Fruit fly (Drosophila melanogaster) whole organism, embryonic: ENCODE data around the gene CG32625.

Source experiments
- Blimp-1 ChIP-seq: fragments of 200-800 bp; sonication (Bioruptor generic); optimal IDR thresholded peaks from 3 replicates; lab custom pipeline; 2018; ENCODE audit warnings: missing biosample characterization, missing genetic modification characterization, mild to moderate bottlenecking, moderate library complexity, missing genetic modification reagents
- CG10565 ChIP-seq: fragments of 200-800 bp; sonication (Bioruptor generic); optimal IDR thresholded peaks from 3 replicates; lab custom pipeline; 2016; ENCODE audit warnings: missing biosample characterization, mild to moderate bottlenecking, missing genetic modification characterization
- CG10654 ChIP-seq: fragments of 200-800 bp; sonication (Bioruptor generic); optimal IDR thresholded peaks from 2 replicates; lab custom pipeline; 2016; ENCODE audit warnings: missing biosample characterization, missing genetic modification characterization
- CG11695 ChIP-seq: fragments of 200-800 bp; sonication (Bioruptor generic); IDR thresholded peaks from 3 replicates; pipeline ENCODE4 v1.3.6; 2022; ENCODE audit warnings: missing biosample characterization, missing genetic modification characterization
- CG11696 ChIP-seq: fragments of 200-800 bp; sonication (Bioruptor generic); IDR thresholded peaks from 2 replicates; pipeline ENCODE4 v1.3.6; 2022; ENCODE audit warnings: missing biosample characterization, missing genetic modification characterization
- CG12391 ChIP-seq: fragments of 200-800 bp; sonication (Bioruptor generic); optimal IDR thresholded peaks from 3 replicates; lab custom pipeline; 2018; ENCODE audit warnings: missing biosample characterization, mild to moderate bottlenecking, missing genetic modification characterization, moderate library complexity
- CG12769 ChIP-seq: fragments of 200-800 bp; sonication (Bioruptor generic); optimal IDR thresholded peaks from 2 replicates; lab custom pipeline; 2019; ENCODE audit warnings: missing biosample characterization, mild to moderate bottlenecking, missing genetic modification characterization, moderate library complexity
- CG13287 ChIP-seq: fragments of 200-800 bp; sonication (Bioruptor generic); IDR thresholded peaks from 2 replicates; pipeline ENCODE4 v1.3.6; 2022; ENCODE audit warnings: missing biosample characterization, missing genetic modification characterization; ENCODE audit not compliant: partially characterized antibody
- CG13624 ChIP-seq: fragments of 200-800 bp; sonication (Bioruptor generic); optimal IDR thresholded peaks from 2 replicates; lab custom pipeline; 2016; ENCODE audit warnings: missing biosample characterization, missing genetic modification characterization
- CG13894 ChIP-seq: fragments of 200-800 bp; sonication (Bioruptor generic); optimal IDR thresholded peaks from 3 replicates; lab custom pipeline; 2018; ENCODE audit warnings: missing biosample characterization, mild to moderate bottlenecking, missing genetic modification characterization, moderate library complexity
- CG1602 ChIP-seq: fragments of 200-800 bp; sonication (Bioruptor generic); optimal IDR thresholded peaks from 3 replicates; lab custom pipeline; 2016; ENCODE audit warnings: missing biosample characterization, missing genetic modification characterization
- CG16815 ChIP-seq: fragments of 200-800 bp; sonication (Bioruptor generic); optimal IDR thresholded peaks from 3 replicates; lab custom pipeline; 2017; ENCODE audit warnings: missing biosample characterization, mild to moderate bottlenecking, missing genetic modification characterization
- CG16863 ChIP-seq: fragments of 200-800 bp; sonication (Bioruptor generic); optimal IDR thresholded peaks from 3 replicates; lab custom pipeline; 2016; ENCODE audit warnings: missing biosample characterization, missing genetic modification characterization
- CG18599 ChIP-seq: fragments of 200-800 bp; sonication (Bioruptor generic); optimal IDR thresholded peaks from 3 replicates; lab custom pipeline; 2017; ENCODE audit warnings: missing biosample characterization, missing genetic modification characterization, mild to moderate bottlenecking, moderate library complexity, missing genetic modification reagents
- CG30020 ChIP-seq: fragments of 200-800 bp; optimal IDR thresholded peaks from 2 replicates; lab custom pipeline; 2019; ENCODE audit warnings: missing biosample characterization, mild to moderate bottlenecking, missing genetic modification characterization, moderate library complexity
- CG4360 ChIP-seq: fragments of 200-800 bp; sonication (Bioruptor generic); IDR thresholded peaks from 2 replicates; pipeline ENCODE4 v1.3.6; 2022; ENCODE audit warnings: missing biosample characterization, missing genetic modification characterization
- CG6854 ChIP-seq: fragments of 200-800 bp; sonication (Bioruptor generic); optimal IDR thresholded peaks from 3 replicates; lab custom pipeline; 2017; ENCODE audit warnings: missing biosample characterization, mild to moderate bottlenecking, missing genetic modification characterization
- CG9932 ChIP-seq: fragments of 200-800 bp; sonication (Bioruptor generic); IDR thresholded peaks from 2 replicates; pipeline ENCODE4 v1.3.6; 2022; ENCODE audit warnings: missing biosample characterization, missing genetic modification characterization
- E2f1 ChIP-seq: fragments of 200-800 bp; sonication (Bioruptor generic); IDR thresholded peaks from 2 replicates; pipeline ENCODE4 v1.3.6; 2022; ENCODE audit warnings: missing biosample characterization, missing genetic modification characterization
- Eip74EF ChIP-seq, 2 experiments: fragments of 200-800 bp in 1 of 2; fragments of >200 bp in 1 of 2; sonication (Bioruptor generic) in 1 of 2; optimal IDR thresholded peaks; 2 replicates each; lab custom pipeline; 2017 to 2019; ENCODE audit warnings: missing biosample characterization in 2 of 2, missing genetic modification characterization in 2 of 2, mild to moderate bottlenecking in 1 of 2, moderate library complexity in 1 of 2
- Ets65A ChIP-seq: fragments of 200-800 bp; sonication (Bioruptor generic); peaks from one replicate; lab custom pipeline; 2016; ENCODE audit warnings: missing biosample characterization, missing genetic modification characterization
- Gug ChIP-seq: fragments of 200-800 bp; sonication (Bioruptor generic); IDR thresholded peaks from 4 replicates; pipeline ENCODE4 v1.3.6; 2022; ENCODE audit warnings: missing biosample characterization, missing genetic modification characterization
- Med ChIP-seq: fragments of 200-800 bp; sonication (Bioruptor generic); peaks from one replicate; lab custom pipeline; 2016; ENCODE audit warnings: missing biosample characterization, missing genetic modification characterization, mild to moderate bottlenecking, inconsistent platforms, moderate library complexity
- Oli ChIP-seq: fragments of 200-800 bp; sonication (Bioruptor generic); optimal IDR thresholded peaks from 2 replicates; lab custom pipeline; 2018; ENCODE audit warnings: missing biosample characterization, mild to moderate bottlenecking, missing genetic modification characterization, moderate library complexity
- Scr ChIP-seq: fragments of 200-800 bp; sonication (Bioruptor generic); IDR thresholded peaks from 2 replicates; pipeline ENCODE4 v1.3.6; 2022; ENCODE audit warnings: missing biosample characterization, missing genetic modification characterization; ENCODE audit not compliant: partially characterized antibody
- al ChIP-seq: fragments of 200-800 bp; sonication (Bioruptor generic); IDR thresholded peaks from 2 replicates; pipeline ENCODE4 v1.3.6; 2022; ENCODE audit warnings: missing biosample characterization, missing genetic modification characterization
- bigmax ChIP-seq: fragments of 200-800 bp; sonication (Bioruptor generic); optimal IDR thresholded peaks from 2 replicates; lab custom pipeline; 2018; ENCODE audit warnings: missing biosample characterization, mild to moderate bottlenecking, missing genetic modification characterization
- bsh ChIP-seq, 2 experiments: fragments of 200-800 bp; sonication (Bioruptor generic); optimal IDR thresholded peaks; 2 replicates each; lab custom pipeline; 2017 to 2018; ENCODE audit warnings: mild to moderate bottlenecking in 2 of 2, missing biosample characterization in 2 of 2, missing genetic modification characterization in 2 of 2, moderate library complexity in 1 of 2
- chinmo ChIP-seq: fragments of 200-800 bp; sonication (Bioruptor generic); IDR thresholded peaks from 4 replicates; pipeline ENCODE4 v1.3.6; 2022; ENCODE audit warnings: missing biosample characterization, missing genetic modification characterization; ENCODE audit not compliant: partially characterized antibody
- crol ChIP-seq: fragments of 200-800 bp; sonication (Bioruptor generic); IDR thresholded peaks from 2 replicates; pipeline ENCODE4 v1.3.6; 2022; ENCODE audit warnings: missing biosample characterization, missing genetic modification characterization
- fd102C ChIP-seq: fragments of 200-800 bp; sonication (Bioruptor generic); optimal IDR thresholded peaks from 2 replicates; lab custom pipeline; 2018; ENCODE audit warnings: missing biosample characterization, mild to moderate bottlenecking, missing genetic modification characterization, moderate library complexity
- luna ChIP-seq: fragments of 200-800 bp; sonication (Bioruptor generic); optimal IDR thresholded peaks from 2 replicates; lab custom pipeline; 2016; ENCODE audit warnings: missing biosample characterization, missing genetic modification characterization
- nerfin-1 ChIP-seq: fragments of 200-800 bp; sonication (Bioruptor generic); optimal IDR thresholded peaks from 3 replicates; lab custom pipeline; 2019; ENCODE audit warnings: missing biosample characterization, mild to moderate bottlenecking, missing genetic modification characterization, moderate library complexity
- oc ChIP-seq: fragments of 200-800 bp; sonication (Bioruptor generic); optimal IDR thresholded peaks from 2 replicates; lab custom pipeline; 2018; ENCODE audit warnings: missing biosample characterization, mild to moderate bottlenecking, missing genetic modification characterization, moderate library complexity
- p53 ChIP-seq: fragments of 200-800 bp; sonication (Bioruptor generic); optimal IDR thresholded peaks from 2 replicates; lab custom pipeline; 2016; ENCODE audit warnings: missing biosample characterization, missing genetic modification characterization
- pros ChIP-seq: fragments of 200-800 bp; sonication (Bioruptor generic); optimal IDR thresholded peaks from 3 replicates; lab custom pipeline; 2019; ENCODE audit warnings: missing biosample characterization, mild to moderate bottlenecking, missing genetic modification characterization, moderate library complexity
- psq ChIP-seq: fragments of 200-800 bp; sonication (Bioruptor generic); optimal IDR thresholded peaks from 2 replicates; lab custom pipeline; 2017; ENCODE audit warnings: missing biosample characterization, missing genetic modification characterization
- row ChIP-seq: fragments of 200-800 bp; sonication (Bioruptor generic); IDR thresholded peaks from 3 replicates; pipeline ENCODE4 v1.3.6; 2022; ENCODE audit warnings: missing biosample characterization, missing genetic modification characterization
- scrt ChIP-seq: fragments of 200-800 bp; sonication (Bioruptor generic); optimal IDR thresholded peaks from 2 replicates; lab custom pipeline; 2018; ENCODE audit warnings: missing biosample characterization, mild to moderate bottlenecking, missing genetic modification characterization, moderate library complexity
- sd ChIP-seq: fragments of 200-800 bp; sonication (Bioruptor generic); optimal IDR thresholded peaks from 3 replicates; lab custom pipeline; 2018; ENCODE audit warnings: missing biosample characterization, mild to moderate bottlenecking, missing genetic modification characterization, moderate library complexity
- sens ChIP-seq: fragments of 200-800 bp; sonication (Bioruptor generic); peaks from one replicate; lab custom pipeline; 2016; ENCODE audit warnings: missing biosample characterization, missing genetic modification characterization
- sqz ChIP-seq: fragments of 200-800 bp; sonication (Bioruptor generic); optimal IDR thresholded peaks from 3 replicates; lab custom pipeline; 2018; ENCODE audit warnings: missing biosample characterization, mild to moderate bottlenecking, missing genetic modification characterization
- ttk ChIP-seq: fragments of 200-800 bp; sonication (Bioruptor generic); IDR thresholded peaks from 2 replicates; pipeline ENCODE4 v2.1.2; 2022; ENCODE audit warnings: missing biosample characterization, missing genetic modification characterization
- zfh2 ChIP-seq: fragments of 200-800 bp; sonication (Bioruptor generic); optimal IDR thresholded peaks from 2 replicates; lab custom pipeline; 2016; ENCODE audit warnings: missing biosample characterization, missing genetic modification characterization

CG32625 gene

DNA sequence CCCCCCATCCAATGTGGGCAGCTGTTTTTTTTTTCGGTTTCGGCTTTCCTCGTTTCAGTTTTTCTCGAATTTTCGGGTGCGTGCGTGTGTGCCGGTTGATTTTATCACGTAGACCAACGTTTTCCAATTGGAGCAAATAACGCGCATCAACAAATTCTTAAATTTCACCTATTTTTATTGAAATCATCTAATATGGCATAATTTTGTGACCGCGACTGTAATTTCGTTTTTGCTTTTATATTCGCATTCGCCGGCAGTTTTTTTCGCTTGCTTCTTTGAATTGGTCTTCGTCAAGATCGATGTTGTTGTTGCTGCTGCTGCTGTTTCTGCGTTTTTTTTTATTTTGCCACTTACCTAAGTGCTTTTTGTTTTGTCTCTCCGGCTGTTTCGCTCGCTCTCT, 2.1 kb downstream of the CG32625 start (continued):
- TF ChIP-seq zfh2 (GFP tag; lab: Kevin White, UChicago) (no peak), Gug (GFP tag; lab: Robert Waterston, UW) (no peak)

- TF ChIP-seq p53 (GFP tag; lab: Kevin White, UChicago), result no peak
- no peak for TF ChIP-seq CG16863 (GFP tag; lab: Kevin White, UChicago)
- TF ChIP-seq sens (GFP tag; lab: Kevin White, UChicago), result peak; percentile 5
- TF ChIP-seq CG30020 (tag; lab: Kevin White, UChicago), result no peak
- no peak for TF ChIP-seq CG10654
- no peak for TF ChIP-seq Blimp-1
- TF ChIP-seq al (GFP tag; lab: Robert Waterston, UW), result no peak
- TF ChIP-seq Ets65A, result no peak
- peak; percentile 1 for TF ChIP-seq CG13624 (GFP tag; lab: Kevin White, UChicago)
Observed at dm6 chrX:13753775-13754174, 2.9 kb downstream of the CG32625 start.

DNA sequence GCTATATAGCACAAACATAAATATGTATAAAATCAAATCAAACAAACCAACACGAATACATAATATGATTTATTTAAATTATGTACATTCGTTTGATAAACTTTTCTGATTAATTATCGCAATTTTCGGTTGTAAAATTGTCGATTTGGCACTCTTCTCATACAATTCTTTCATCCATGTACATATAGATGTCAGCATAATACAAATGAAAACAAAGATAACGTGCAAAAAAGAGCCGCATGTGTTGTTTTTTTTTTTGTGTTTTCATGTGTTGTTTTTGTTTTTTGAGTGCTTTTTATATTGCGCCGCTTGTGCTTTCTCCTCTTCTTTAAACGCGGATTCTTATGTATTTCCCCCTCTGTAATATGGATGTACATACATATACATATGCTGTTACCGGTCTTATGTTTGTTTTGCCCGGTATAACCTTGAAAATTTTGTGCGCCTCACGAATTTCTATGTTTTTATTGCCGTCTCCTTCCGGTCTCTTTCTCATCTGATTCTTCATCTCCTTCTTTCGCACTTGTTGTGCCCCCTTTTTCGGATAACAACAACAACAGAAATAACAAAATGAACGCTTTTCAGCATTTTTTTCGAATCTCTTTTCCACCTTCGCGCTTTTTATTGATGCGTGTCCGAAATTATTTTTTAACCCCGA, 3.4 kb downstream of the CG32625 start:
- TF ChIP-seq pros (GFP tag; lab: Kevin White, UChicago) (peak; percentile 47), CG4360 (GFP tag; lab: Robert Waterston, UW) (peak; percentile 78), CG10565 (GFP tag; lab: Kevin White, UChicago) (no peak), CG13894 (peak; percentile 16), sqz (GFP tag; lab: Kevin White, UChicago) (peak; percentile 45), bigmax (GFP tag; lab: Kevin White, UChicago) (peak; percentile 65), Eip74EF (GFP tag; optimal IDR thresholded peaks at IDR 0.05; lab: Kevin White, UChicago) (peak in 1 of 2 experiments; percentile 11), psq (GFP tag; lab: Kevin White, UChicago) (peak; percentile 72), CG18599 (GFP tag; lab: Kevin White, UChicago) (no peak), CG12769 (peak; percentile 3), oc (tag; lab: Kevin White, UChicago) (no peak), CG16815 (no peak), CG13624 (GFP tag; lab: Kevin White, UChicago) (peak; percentile 9), chinmo (0 out of 4 replicates have a peak, but pooled peaks have one; percentile 71), CG13287 (GFP tag; lab: Robert Waterston, UW) (0 out of 2 replicates have a peak, but pooled peaks have one; percentile 12), bsh (GFP tag; optimal IDR thresholded peaks at IDR 0.05; lab: Kevin White, UChicago) (no peak), sd (tag; lab: Kevin White, UChicago) (peak; percentile 43)

DNA sequence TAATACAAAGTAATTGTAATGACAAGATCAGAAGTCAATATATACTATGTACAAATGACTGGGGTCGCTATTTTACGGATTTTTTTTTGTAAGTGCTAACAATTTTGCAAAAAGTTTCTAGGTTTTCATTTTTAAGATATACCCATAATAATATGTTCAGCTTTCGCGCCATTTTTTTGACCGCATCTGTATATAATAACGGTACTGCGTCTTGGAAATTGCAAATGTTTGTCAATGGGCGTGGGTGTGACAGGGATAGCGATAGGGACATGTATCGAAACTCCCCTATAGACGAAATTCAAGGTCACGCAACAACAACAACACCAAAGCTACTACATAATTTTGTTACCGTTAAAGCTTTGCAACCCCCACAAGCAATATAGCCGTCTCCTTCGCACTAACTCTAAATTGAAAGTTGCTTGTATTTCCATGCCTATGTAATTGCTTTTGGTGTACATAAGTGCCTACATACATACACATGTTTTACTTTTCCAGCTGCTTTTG, 4.0 kb downstream of the CG32625 start:
- TF ChIP-seq CG12391 (tag; lab: Kevin White, UChicago) (peak; percentile 10), CG6854 (GFP tag; lab: Kevin White, UChicago) (no peak), luna (GFP tag; lab: Kevin White, UChicago) (no peak), row (GFP tag; lab: Robert Waterston, UW) (0 out of 3 replicates have a peak, but pooled peaks have one; percentile 18), CG1602 (GFP tag; lab: Kevin White, UChicago) (no peak), sens (GFP tag; lab: Kevin White, UChicago) (peak; percentile 9), Oli (tag; lab: Kevin White, UChicago) (no peak), Med (GFP tag; lab: Kevin White, UChicago) (peak; percentile 50), nerfin-1 (tag; lab: Kevin White, UChicago) (no peak), fd102C (GFP tag; lab: Kevin White, UChicago) (no peak), CG9932 (GFP tag; lab: Robert Waterston, UW) (no peak), crol (no peak), Scr (GFP tag; lab: Robert Waterston, UW) (no peak), scrt (GFP tag; lab: Kevin White, UChicago) (peak; percentile 4), CG4360 (GFP tag; lab: Robert Waterston, UW) (peak; percentile 81), CG11696 (peak; percentile 55; the same call in 1 of the 2 replicates), ttk (GFP tag; lab: Robert Waterston, UW) (no peak), E2f1 (GFP tag; lab: Robert Waterston, UW) (no peak), CG11695 (0 out of 3 replicates have a peak, but pooled peaks have one; percentile 12), CG16863 (GFP tag; lab: Kevin White, UChicago) (no peak), CG18599 (GFP tag; lab: Kevin White, UChicago) (peak; percentile 15)
